Worm (Caenorhabditis elegans) whole organism, L2 larva: ENCODE data around the gene gtsf-1.

ENCODE experiments used
- aly-2 ChIP-seq: fragments of 150-350 bp; optimal IDR thresholded peaks from 2 replicates; lab custom pipeline; 2014; ENCODE audit warnings: missing biosample characterization, missing genetic modification characterization
- egl-27 ChIP-seq: sonication (generic microtip); optimal IDR thresholded peaks from 3 replicates; lab custom pipeline; 2017; ENCODE audit warnings: missing biosample characterization, missing genetic modification reagents, missing genetic modification characterization
- gmeb-1 ChIP-seq: fragments of 150-350 bp; optimal IDR thresholded peaks from 2 replicates; lab custom pipeline; 2014; ENCODE audit warnings: missing biosample characterization, missing genetic modification characterization
- lin-39 ChIP-seq: fragments of 150-350 bp; optimal IDR thresholded peaks from 2 replicates; lab custom pipeline; 2014; ENCODE audit warnings: missing biosample characterization, missing genetic modification reagents, missing genetic modification characterization
- lsy-2 ChIP-seq, 2 experiments: fragments of 150-350 bp in 1 of 2; sonication (generic microtip) in 1 of 2; optimal IDR thresholded peaks; 2 replicates each; lab custom pipeline; 2014 to 2017; ENCODE audit warnings: missing biosample characterization in 2 of 2, missing genetic modification characterization in 2 of 2
- nhr-12 ChIP-seq: fragments of 150-350 bp; optimal IDR thresholded peaks from 2 replicates; lab custom pipeline; 2014; ENCODE audit warnings: missing biosample characterization, missing genetic modification characterization
- nhr-77 ChIP-seq: fragments of 150-350 bp; optimal IDR thresholded peaks from 2 replicates; lab custom pipeline; 2014; ENCODE audit warnings: missing biosample characterization, missing genetic modification characterization
- ztf-4 ChIP-seq: fragments of 150-350 bp; optimal IDR thresholded peaks from 2 replicates; lab custom pipeline; 2014; ENCODE audit warnings: missing biosample characterization, missing genetic modification characterization

DNA sequence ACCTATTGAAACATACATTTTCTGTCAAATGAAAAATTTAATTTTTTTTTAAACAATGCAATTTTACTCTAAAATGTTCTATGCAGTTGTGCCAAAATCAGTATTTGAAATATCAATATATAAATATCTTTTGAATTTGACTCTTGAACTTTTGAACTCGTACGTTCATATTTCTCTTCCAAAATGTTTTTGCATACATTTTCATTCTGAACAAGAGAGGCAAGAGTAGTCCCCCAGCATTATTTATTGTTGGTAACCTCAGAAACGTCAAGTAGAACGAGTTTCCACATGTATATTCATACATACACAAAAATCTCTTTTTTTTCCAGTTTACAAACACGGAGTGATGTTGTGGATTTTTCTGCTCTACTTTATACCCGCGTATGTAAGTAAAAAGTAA is 34.3 kb upstream of the gtsf-1 start, which contains the start of gene clec-194:
- TF ChIP-seq lsy-2 (tag; optimal IDR thresholded peaks at IDR 0.05; lab: Kevin White, UChicago) (no peak), gmeb-1 (tag; lab: Kevin White, UChicago) (no peak), lin-39 (tag; lab: Kevin White, UChicago) (no peak), egl-27 (no peak), aly-2 (tag; lab: Kevin White, UChicago) (no peak), nhr-12 (tag; lab: Kevin White, UChicago) (no peak), ztf-4 (tag; lab: Kevin White, UChicago) (no peak), nhr-77 (tag; lab: Kevin White, UChicago) (no peak)
